Worm (Caenorhabditis elegans) whole organism, dauer: Measurements from ENCODE around the gene spig-3.
"Not testable (repeated sequence)": the region's sequence is repeated elsewhere in the genome, so short reads cannot be mapped to it uniquely, and the experiment has no call there.

ENCODE experiments used
- unc-62 ChIP-seq: sonication (generic microtip); optimal IDR thresholded peaks from 2 replicates; lab custom pipeline; 2017; ENCODE audit warnings: missing biosample characterization, missing genetic modification reagents, missing genetic modification characterization

spig-3 gene

DNA sequence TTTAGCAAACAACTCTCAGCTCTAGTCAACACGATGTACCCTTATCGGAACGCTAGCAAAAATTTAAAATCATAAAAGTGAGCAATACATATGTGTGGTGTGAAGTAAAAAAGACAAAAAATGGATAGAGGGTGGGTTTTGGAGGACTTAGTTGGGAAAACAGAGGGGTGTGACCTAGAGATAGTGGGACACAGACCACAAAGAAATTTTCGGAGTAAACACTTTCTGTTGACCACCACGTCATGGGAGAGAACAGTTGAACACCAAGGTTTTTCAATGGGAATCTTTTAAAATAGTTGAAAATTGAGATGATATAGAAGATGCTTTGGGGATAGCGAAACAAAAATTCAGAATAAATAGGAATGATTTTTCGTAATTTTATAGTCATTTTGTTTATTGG is 17.7 kb upstream of the spig-3 start:
- no peak for TF ChIP-seq unc-62 (GFP tag; lab: Kevin White, UChicago)

DNA sequence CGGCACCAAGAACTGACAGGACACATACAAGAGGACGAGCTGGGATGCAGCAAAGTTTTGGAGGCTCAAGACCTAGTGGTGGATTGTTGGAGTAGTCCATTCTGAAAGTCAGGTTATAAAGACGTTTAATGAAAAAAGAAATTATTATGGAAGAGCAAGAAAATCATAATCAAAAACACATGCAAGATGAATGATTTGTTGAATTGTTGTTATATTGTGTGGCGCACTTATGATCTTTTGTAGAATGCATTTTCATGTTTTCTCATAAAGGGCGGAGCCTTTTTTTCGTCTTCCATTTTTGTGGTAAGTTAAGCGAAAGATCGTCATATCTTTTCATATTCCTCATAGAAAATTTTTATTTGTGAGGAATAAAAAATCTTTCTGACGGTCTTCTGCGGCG is 17.1 kb upstream of the spig-3 start, which contains the start of gene F47B8.2:
Gene F47B8.2 (minus strand): TSS at position 101 of the 400 bp plus-strand sequence.
- TF ChIP-seq unc-62 (GFP tag; lab: Kevin White, UChicago), result no peak

DNA sequence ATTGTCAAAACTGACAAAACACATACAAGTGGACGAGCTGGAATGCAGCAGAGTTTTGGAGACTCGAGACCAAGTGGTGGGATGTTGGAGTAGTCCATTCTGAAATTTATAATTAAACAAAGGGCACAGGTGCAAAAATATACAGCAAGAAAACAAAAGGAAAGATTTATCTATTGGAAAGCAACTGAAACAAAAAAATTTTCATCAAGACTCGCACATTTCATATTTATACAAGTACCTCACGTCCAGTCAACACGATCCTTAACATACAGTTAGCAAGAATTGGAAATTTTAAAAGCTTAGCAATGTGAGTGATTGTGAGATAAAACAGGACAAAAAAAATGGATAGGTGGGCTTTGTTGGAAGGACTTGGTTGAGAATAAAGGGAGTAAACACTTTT is 14.8 kb upstream of the spig-3 start, which contains the start of gene F47B8.1:
Gene F47B8.1 (minus strand): TSS at position 101 of the 400 bp plus-strand sequence.
- TF ChIP-seq unc-62 (GFP tag; lab: Kevin White, UChicago), result no peak

DNA sequence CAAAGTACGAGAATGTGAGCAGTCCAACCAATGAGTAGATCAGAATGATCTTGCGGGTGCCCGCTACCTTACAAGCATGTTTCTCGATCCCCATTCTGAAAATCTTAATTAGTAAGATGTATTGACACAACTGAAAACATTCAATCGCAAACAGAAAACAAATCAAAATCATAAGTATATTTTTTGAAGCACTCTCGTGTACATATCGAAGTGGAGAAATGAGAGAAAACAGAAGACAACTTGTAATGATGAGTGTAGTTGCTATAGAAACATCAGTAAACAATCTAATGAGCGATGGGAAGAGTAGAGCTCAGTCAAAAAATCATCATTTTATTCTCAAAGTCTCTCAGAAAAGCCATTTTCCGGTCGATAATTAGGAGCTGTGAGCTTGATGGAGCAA is 13.2 kb upstream of the spig-3 start, which contains the start of gene F14D7.8:
Gene F14D7.8 (minus strand): TSS at position 101 of the 400 bp plus-strand sequence.
- no peak for TF ChIP-seq unc-62 (GFP tag; lab: Kevin White, UChicago)

DNA sequence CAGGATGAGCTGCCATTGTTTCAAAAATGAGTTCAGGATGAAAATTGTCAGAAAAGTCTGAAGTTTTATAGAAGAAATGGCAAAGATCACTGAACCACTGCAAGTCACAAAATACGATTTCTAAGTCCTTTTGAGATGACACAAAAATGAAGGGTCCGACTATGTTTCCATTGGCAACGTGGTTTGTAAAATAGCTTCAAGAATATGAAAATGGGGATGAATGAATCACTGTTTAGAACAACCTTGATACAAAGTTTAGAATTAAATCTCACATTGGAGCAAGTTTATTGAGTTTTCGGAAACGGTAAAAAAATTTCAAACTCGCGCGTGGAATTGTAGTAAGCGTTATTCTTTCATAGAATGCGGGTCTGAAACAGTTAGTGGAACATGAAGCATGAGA is 11.6 kb upstream of the spig-3 start, which contains the start of gene ddn-3:
Gene ddn-3 (minus strand): TSS at position 101 of the 400 bp plus-strand sequence.
- no peak for TF ChIP-seq unc-62 (GFP tag; lab: Kevin White, UChicago)

DNA sequence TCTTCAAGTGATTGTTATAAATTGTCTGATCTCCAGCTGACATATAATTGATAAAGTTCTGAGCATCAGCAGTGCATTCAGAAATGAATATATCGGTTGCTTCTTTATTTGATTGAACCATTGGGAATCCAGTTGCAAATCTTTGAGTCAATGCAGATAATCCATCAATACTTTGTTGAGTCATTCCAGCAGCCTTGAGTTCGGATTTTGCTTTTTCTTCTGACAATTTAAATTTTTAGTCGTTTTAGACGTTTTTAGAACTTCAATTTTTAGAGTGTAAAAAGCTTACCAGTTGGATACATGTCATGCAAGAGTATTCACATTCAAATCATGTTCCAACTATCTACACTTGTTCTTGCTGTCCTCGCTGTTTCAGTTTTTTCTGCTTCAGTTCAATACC is 10.2 kb upstream of the spig-3 start, which contains the start of gene F14D7.14:
Gene F14D7.14 (plus strand): TSS at position 301 of the 400 bp plus-strand sequence.
- TF ChIP-seq unc-62 (GFP tag; lab: Kevin White, UChicago), result not testable (repeated sequence)

DNA sequence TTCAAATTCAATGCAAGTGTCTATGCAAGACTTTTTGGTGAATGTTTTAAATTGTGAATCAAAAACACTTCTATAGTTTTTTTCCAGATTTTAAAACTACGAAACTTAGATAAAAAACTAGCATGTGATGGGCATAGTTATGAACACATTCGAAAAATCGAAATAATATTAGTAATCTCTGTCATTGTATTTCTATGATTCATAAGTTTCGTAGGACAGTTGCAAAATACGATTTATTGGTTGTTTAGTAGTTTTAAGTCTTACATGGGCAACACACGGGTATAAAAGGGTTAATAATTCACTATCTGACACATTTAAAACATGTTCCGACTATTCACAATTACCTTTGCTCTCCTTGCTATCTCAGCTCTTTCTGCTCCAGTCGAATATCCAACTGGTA is 8.7 kb upstream of the spig-3 start, which contains the start of gene spig-5:
Gene spig-5 (plus strand): TSS at position 301 of the 400 bp plus-strand sequence.
- not testable (repeated sequence) for TF ChIP-seq unc-62 (GFP tag; lab: Kevin White, UChicago)

DNA sequence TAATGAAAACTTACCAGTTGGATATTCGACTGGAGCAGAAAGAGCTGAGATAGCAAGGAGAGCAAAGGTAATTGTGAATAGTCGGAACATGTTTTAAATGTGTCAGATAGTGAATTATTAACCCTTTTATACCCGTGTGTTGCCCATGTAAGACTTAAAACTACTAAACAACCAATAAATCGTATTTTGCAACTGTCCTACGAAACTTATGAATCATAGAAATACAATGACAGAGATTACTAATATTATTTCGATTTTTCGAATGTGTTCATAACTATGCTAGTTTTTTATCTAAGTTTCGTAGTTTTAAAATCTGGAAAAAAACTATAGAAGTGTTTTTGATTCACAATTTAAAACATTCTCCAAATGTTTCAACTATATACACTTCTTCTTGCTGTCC is 7.3 kb upstream of the spig-3 start, which contains the start of gene spig-4:
Gene spig-4 (minus strand): TSS at position 101 of the 400 bp plus-strand sequence.
- TF ChIP-seq unc-62 (GFP tag; lab: Kevin White, UChicago), result not testable (repeated sequence)

DNA sequence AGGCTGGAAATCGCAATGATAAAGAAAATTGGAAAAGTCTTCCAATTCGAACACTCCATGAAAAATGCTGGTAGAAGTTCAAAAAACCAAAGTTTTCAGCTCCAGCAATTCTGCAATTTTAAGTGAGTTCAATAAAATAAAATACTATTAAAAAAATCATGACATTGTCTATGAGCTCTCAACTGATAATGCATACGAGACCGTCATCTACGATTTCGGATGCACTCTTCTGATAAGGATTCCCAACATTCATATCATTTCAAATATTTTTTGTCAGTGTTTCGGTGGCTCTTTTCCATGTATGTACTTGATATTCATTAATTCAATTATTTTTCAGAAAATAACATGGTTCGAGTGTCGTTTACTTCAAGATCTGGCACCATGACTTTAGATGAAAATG is 1.6 kb upstream of the spig-3 start, which contains the start of gene F14D7.6:
Gene F14D7.6 (plus strand): TSS at position 338 of the 400 bp plus-strand sequence.
- TF ChIP-seq unc-62 (GFP tag; lab: Kevin White, UChicago), result no peak

DNA sequence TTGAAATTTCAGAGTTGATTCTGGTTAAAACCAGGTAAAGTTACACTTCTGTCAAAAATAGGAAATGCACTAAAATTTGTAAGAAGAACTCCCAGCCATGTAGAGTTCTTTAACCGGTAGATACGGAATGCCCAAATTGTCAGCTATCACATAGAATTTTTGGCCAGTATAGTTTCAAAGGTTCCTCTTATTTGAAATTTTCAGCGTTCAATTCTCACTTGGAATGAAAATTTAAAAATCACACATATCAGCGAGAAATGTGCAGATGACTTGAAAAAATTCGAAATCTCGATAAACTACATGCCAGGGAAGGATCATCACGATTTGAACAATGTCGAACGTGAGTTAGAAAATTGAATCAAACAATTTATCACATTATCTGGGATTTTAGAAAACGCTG is 3.0 kb downstream of the spig-3 start, which contains the start of gene F14D7.3:
Gene F14D7.3 (plus strand): TSS at position 301 of the 400 bp plus-strand sequence.
- no peak for TF ChIP-seq unc-62 (GFP tag; lab: Kevin White, UChicago)

DNA sequence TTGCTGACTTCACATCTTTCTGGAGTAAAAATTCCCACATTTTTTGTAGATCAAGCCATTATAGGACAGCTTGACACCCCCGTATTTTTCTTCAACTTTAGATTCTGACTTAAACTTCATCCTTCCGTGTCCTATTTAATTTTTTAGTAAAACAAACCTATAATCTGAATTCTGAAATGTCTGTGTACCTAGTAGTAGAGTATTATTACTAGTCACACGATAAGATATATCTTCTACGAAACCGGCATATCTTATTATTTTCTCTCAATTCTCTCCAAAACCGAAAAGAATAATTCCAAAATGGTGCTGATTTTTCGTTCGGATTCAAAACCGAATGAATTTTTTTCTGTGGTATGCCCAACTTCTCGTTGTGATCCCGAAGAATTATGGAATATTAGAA is 5.1 kb downstream of the spig-3 start, which contains the start of gene F14D7.9:
Gene F14D7.9 (plus strand): TSS at position 301 of the 400 bp plus-strand sequence.
- no peak for TF ChIP-seq unc-62 (GFP tag; lab: Kevin White, UChicago)

DNA sequence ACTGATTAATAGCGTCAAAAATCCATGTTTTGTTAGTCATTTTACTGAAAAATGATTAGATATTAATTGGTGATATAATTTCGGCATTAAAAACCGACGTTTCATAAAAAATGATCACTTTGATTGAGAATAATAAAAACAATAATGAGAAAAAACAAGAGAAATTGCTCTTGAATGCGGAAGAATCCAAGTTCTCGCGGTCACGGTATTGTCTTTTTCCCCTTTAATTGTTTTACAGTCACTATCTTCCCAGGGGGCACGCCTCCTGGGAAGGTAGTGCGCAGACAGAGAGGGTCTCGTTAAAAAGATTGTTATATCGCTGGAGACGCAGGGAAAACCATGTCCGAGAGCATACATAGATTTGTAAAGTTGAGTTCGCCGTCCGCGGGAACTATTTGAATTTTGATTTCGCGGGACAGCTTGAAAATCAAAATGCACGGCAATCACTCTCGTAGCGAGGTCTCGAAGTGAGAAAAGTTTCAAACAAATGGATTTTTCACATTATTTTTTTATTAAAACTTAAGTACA is 5.7 kb downstream of the spig-3 start, which contains the start of gene F14D7.2:
Gene F14D7.2 (minus strand): TSS at position 51 of the 528 bp plus-strand sequence.
- TF ChIP-seq unc-62 (GFP tag; lab: Kevin White, UChicago), result no peak

DNA sequence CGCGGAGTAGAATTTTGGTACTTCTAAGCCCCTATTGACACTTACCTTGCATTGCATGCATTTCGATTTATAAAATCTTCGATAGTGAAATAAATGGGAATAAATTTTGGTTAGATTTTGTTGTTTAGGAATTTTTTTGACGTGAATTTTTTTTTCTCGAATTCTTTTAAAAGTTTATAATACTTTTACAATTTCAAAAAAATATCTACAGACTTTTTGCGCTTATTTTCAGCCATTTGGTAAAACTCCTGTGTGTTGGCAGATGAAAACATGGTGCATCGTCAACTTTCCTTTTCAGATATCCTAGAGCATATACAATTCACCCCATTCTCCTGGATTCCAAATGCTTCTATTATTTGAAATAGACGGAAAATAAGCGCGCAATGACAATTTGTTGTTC is 8.8 kb downstream of the spig-3 start, which contains the start of gene F14D7.18:
Gene F14D7.18 (minus strand): TSS at position 101 of the 400 bp plus-strand sequence.
- TF ChIP-seq unc-62 (GFP tag; lab: Kevin White, UChicago), result no peak

DNA sequence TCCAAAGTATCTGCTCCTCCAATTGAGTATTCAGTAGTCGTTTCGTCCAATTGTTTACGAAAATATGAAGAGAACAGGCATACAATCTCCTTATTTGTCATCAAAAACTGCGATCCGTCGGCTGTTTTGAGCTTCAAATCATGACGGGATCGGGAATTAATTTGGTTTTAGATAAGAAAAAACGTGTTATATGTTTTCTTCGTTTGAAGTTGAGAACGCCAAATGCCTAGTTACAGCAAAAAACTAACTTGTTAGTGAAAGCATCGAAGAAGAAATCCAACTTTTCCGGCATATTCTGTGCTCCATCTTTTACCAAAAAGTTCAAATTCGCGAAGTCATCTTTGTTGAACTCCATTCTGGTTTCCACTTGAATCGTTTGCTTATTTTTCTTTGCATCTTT is 10.1 kb downstream of the spig-3 start, which contains the start of gene F14D7.1:
Gene F14D7.1 (minus strand): TSS at position 101 of the 400 bp plus-strand sequence.
- TF ChIP-seq unc-62 (GFP tag; lab: Kevin White, UChicago), result no peak

DNA sequence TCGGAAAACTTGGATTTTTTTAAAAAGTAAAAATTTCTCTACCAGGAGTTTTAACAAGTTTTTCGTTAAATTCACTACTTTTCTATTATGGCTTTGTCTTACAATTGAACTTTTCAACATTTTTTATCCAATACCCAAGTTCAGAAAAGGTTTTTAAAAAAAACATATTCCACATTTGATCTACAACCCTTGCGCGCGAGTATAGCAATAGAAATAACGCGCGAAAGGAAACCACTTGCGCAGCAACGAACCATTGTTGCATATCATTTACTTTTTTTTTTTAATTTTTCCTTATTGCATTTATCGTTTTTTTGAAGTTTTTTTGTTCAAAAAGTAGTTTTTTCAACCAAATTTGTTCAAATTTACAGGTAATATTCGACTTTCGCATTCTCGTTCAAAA is 13.7 kb downstream of the spig-3 start, which contains the start of gene F40G12.11:
Gene F40G12.11 (plus strand): TSS at position 369 of the 400 bp plus-strand sequence.
- TF ChIP-seq unc-62 (GFP tag; lab: Kevin White, UChicago), result no peak

DNA sequence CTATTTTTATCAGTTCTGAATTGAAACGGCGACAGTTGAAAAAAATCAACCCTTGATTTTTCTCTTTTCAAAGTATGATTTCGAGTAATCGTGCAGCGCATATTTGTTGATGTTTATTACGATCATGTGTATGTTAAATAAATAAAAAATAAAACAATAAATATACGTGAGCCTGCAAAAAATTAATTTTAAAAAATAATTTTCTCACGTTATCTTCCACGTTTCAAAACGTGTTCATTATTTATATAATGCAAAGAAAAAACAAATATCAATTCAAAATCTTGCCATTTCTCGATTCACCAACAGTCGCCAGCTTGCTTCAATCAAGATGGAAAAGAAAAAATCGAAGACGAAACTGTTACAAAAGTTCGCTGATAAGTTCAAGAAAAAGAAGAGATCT is 16.2 kb downstream of the spig-3 start, which contains the start of gene F40G12.10:
Gene F40G12.10 (plus strand): TSS at position 301 of the 400 bp plus-strand sequence.
- TF ChIP-seq unc-62 (GFP tag; lab: Kevin White, UChicago), result no peak
